Worm (Caenorhabditis elegans) whole organism, early embryonic: ENCODE measurements around the gene ldh-1.

Experiments used
- B0310.2 ChIP-seq: sonication (generic microtip); optimal IDR thresholded peaks from 2 replicates; lab custom pipeline; 2016; ENCODE audit warnings: mild to moderate bottlenecking, missing genetic modification characterization, missing compliant biosample characterization
- ama-1 ChIP-seq: fragments of 150-350 bp; optimal IDR thresholded peaks from 2 replicates; lab custom pipeline; 2014
- flt-1 ChIP-seq: fragments of 200-800 bp; sonication (Bioruptor generic); IDR thresholded peaks from 2 replicates; pipeline ENCODE4 v1.3.6; 2022; ENCODE audit warnings: missing genetic modification characterization, missing compliant biosample characterization
- hnd-1 ChIP-seq: sonication (generic microtip); optimal IDR thresholded peaks from 2 replicates; lab custom pipeline; 2016; ENCODE audit warnings: missing genetic modification characterization, missing compliant biosample characterization
- pes-1 ChIP-seq: fragments of 200-800 bp; sonication (Bioruptor generic); IDR thresholded peaks from 2 replicates; pipeline ENCODE4 v1.3.6; 2022; ENCODE audit warnings: missing genetic modification reagents, missing genetic modification characterization, missing compliant biosample characterization
- scrt-1 ChIP-seq: fragments of 200-800 bp; sonication (Bioruptor generic); IDR thresholded peaks from 2 replicates; pipeline ENCODE4 v1.3.6; 2022; ENCODE audit warnings: missing genetic modification characterization, missing compliant biosample characterization
- sea-1 ChIP-seq: fragments of 200-800 bp; sonication (Bioruptor generic); conservative IDR thresholded peaks from 2 replicates; pipeline ENCODE4 v1.3.6; 2022; ENCODE audit warnings: missing genetic modification characterization, missing compliant biosample characterization

- TF ChIP-seq ama-1 (lab: Kevin White, UChicago), result no peak
- no peak for TF ChIP-seq sea-1 (GFP tag; lab: Robert Waterston, UW)
- no peak for TF ChIP-seq B0310.2 (tag; lab: Kevin White, UChicago)
- TF ChIP-seq hnd-1 (tag; lab: Kevin White, UChicago), result no peak
- TF ChIP-seq flt-1 (GFP tag; lab: Robert Waterston, UW), result no peak
- TF ChIP-seq pes-1 (GFP tag; lab: Robert Waterston, UW), result no peak
- no peak for TF ChIP-seq scrt-1 (GFP tag; lab: Robert Waterston, UW)
These were observed 23.9 kb downstream of the ldh-1 start for ce11 chrII:11747889-11748288.
